Worm (Caenorhabditis elegans): ENCODE measurements around the gene C09B8.8.
A peak's percentile ranks its signal among the peaks of the same experiment; 100 is the strongest.

- no peak for TF ChIP-seq fkh-10 (GFP tag; optimal IDR thresholded peaks at IDR 0.05)
- TF ChIP-seq R02D3.7 (tag; optimal IDR thresholded peaks at IDR 0.05): no peak
- no peak for TF ChIP-seq ztf-11 (tag; optimal IDR thresholded peaks at IDR 0.05)
- TF ChIP-seq nhr-76 (tag; optimal IDR thresholded peaks at IDR 0.05): no peak
- peak; percentile 59 for TF ChIP-seq nhr-23 (tag; optimal IDR thresholded peaks at IDR 0.05)
- no peak for TF ChIP-seq nhr-237 (tag; optimal IDR thresholded peaks at IDR 0.05)
- TF ChIP-seq nhr-28 (tag; optimal IDR thresholded peaks at IDR 0.05): no peak
- no peak for TF ChIP-seq elt-1 (tag; optimal IDR thresholded peaks at IDR 0.05)
- no peak for TF ChIP-seq nhr-11 (tag; optimal IDR thresholded peaks at IDR 0.05)
- no peak for TF ChIP-seq aly-2 (tag; optimal IDR thresholded peaks at IDR 0.05)
Measured at ce11 chrX:6050849-6051248, 35.6 kb downstream of the C09B8.8 start.
